Fruit fly (Drosophila melanogaster): ENCODE data around the gene CG45105.

DNA sequence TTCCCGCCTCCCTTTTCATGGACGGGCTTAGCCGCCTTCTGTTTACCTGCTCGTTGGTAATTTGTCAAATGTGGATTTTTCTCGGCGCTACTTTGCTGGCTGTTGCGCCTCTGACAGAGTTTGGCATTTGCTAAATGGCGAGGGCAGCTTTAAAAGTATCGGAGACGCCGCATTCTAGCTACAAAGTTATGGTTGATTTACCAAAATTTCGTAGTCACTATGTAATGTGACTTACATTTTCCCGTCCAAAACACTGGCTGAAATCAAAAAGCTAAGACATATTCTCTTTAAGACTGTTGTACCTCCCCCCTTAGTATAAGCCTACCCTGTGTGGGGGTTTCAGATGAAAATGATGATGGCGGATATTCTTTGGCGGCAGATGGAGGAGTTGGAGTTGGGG lies 29.8 kb upstream of the CG45105 start:
- TF ChIP-seq CG6276 (GFP tag; optimal IDR thresholded peaks at IDR 0.05) (no peak), Smox (GFP tag; optimal IDR thresholded peaks at IDR 0.05) (no peak), vri (GFP tag; optimal IDR thresholded peaks at IDR 0.05) (no peak), spab (GFP tag; optimal IDR thresholded peaks at IDR 0.05) (no peak), Lpt (GFP tag; optimal IDR thresholded peaks at IDR 0.05) (no peak), Eip78C (GFP tag) (no peak), CG6808 (GFP tag; optimal IDR thresholded peaks at IDR 0.05) (no peak), fd85E (GFP tag; optimal IDR thresholded peaks at IDR 0.05) (no peak)

All from whole organism, prepupa.